Fruit fly (Drosophila melanogaster) whole organism, adult: ENCODE measurements around the gene CG15296.

Experiments used
- CG14711 ChIP-seq: fragments of 200-800 bp; sonication (Bioruptor generic); optimal IDR thresholded peaks from 2 replicates; lab custom pipeline; 2018; ENCODE audit warnings: missing biosample characterization, mild to moderate bottlenecking, missing genetic modification characterization, moderate library complexity
- CG7101 ChIP-seq: fragments of 200-800 bp; sonication (Bioruptor generic); optimal IDR thresholded peaks from 2 replicates; lab custom pipeline; 2018; ENCODE audit warnings: missing biosample characterization, mild to moderate bottlenecking, missing genetic modification characterization, moderate library complexity
- kay ChIP-seq: fragments of 200-800 bp; sonication (Bioruptor generic); peaks from one replicate; lab custom pipeline; 2016; ENCODE audit warnings: missing biosample characterization, missing genetic modification characterization, borderline replicate concordance

dm6 chrX:10584461-10584860, 18.1 kb upstream of the CG15296 start:
- no peak for TF ChIP-seq CG7101 (tag; lab: Kevin White, UChicago)
- TF ChIP-seq kay (GFP tag; lab: Kevin White, UChicago) = no peak
- no peak for TF ChIP-seq CG14711
